Fruit fly (Drosophila melanogaster) whole organism, embryonic: ENCODE data around the gene Gnmt.

Source experiments
- Adf1 ChIP-seq: fragments of 200-800 bp; sonication (Bioruptor generic); IDR thresholded peaks from 2 replicates; pipeline ENCODE4 v1.3.6; 2022; ENCODE audit warnings: missing biosample characterization, missing genetic modification characterization
- Asciz ChIP-seq: fragments of 200-800 bp; sonication (Bioruptor generic); optimal IDR thresholded peaks from 2 replicates; lab custom pipeline; 2017; ENCODE audit warnings: missing biosample characterization, mild to moderate bottlenecking, missing genetic modification characterization, missing genetic modification reagents
- BEAF-32 ChIP-seq: fragments of 200-800 bp; sonication (Bioruptor generic); optimal IDR thresholded peaks from 3 replicates; lab custom pipeline; 2017; ENCODE audit warnings: missing biosample characterization, missing genetic modification characterization, mild to moderate bottlenecking, moderate library complexity, missing genetic modification reagents
- CG10267 ChIP-seq: fragments of 200-800 bp; sonication (Bioruptor generic); optimal IDR thresholded peaks from 2 replicates; lab custom pipeline; 2018; ENCODE audit warnings: missing biosample characterization, mild to moderate bottlenecking, missing genetic modification characterization, moderate library complexity
- CG10543 ChIP-seq: fragments of 200-800 bp; sonication (Bioruptor generic); optimal IDR thresholded peaks from 3 replicates; lab custom pipeline; 2017; ENCODE audit warnings: missing biosample characterization, mild to moderate bottlenecking, missing genetic modification characterization, moderate library complexity
- CG11093 ChIP-seq: fragments of 200-800 bp; sonication (Bioruptor generic); IDR thresholded peaks from 3 replicates; pipeline ENCODE4 v1.3.6; 2022; ENCODE audit warnings: missing biosample characterization, missing genetic modification characterization
- CG11456 ChIP-seq: fragments of 200-800 bp; sonication (Bioruptor generic); IDR thresholded peaks from 3 replicates; pipeline ENCODE4 v1.3.6; 2022; ENCODE audit warnings: missing biosample characterization, missing genetic modification characterization
- CG12104 ChIP-seq: fragments of 200-800 bp; sonication (Bioruptor generic); optimal IDR thresholded peaks from 3 replicates; lab custom pipeline; 2016; ENCODE audit warnings: missing biosample characterization, missing genetic modification characterization
- CG12299 ChIP-seq: fragments of 200-800 bp; sonication (Bioruptor generic); optimal IDR thresholded peaks from 2 replicates; lab custom pipeline; 2018; ENCODE audit warnings: missing biosample characterization, mild to moderate bottlenecking, missing genetic modification characterization
- CG13123 ChIP-seq: fragments of 200-800 bp; sonication (Bioruptor generic); optimal IDR thresholded peaks from 2 replicates; lab custom pipeline; 2016; ENCODE audit warnings: missing biosample characterization, missing genetic modification characterization
- CG14441 ChIP-seq: fragments of 200-800 bp; sonication (Bioruptor generic); IDR thresholded peaks from 2 replicates; pipeline ENCODE4 v1.3.6; 2022; ENCODE audit warnings: missing biosample characterization, missing genetic modification characterization
- CG1529 ChIP-seq: fragments of 200-800 bp; sonication (Bioruptor generic); optimal IDR thresholded peaks from 3 replicates; lab custom pipeline; 2018; ENCODE audit warnings: missing biosample characterization, missing genetic modification characterization
- CG15601 ChIP-seq: fragments of 200-800 bp; sonication (Bioruptor generic); optimal IDR thresholded peaks from 3 replicates; lab custom pipeline; 2019; ENCODE audit warnings: missing biosample characterization, mild to moderate bottlenecking, missing genetic modification characterization, moderate library complexity
- CG1647 ChIP-seq: fragments of 200-800 bp; sonication (Bioruptor generic); optimal IDR thresholded peaks from 3 replicates; lab custom pipeline; 2016; ENCODE audit warnings: missing biosample characterization, missing genetic modification characterization
- CG16863 ChIP-seq: fragments of 200-800 bp; sonication (Bioruptor generic); optimal IDR thresholded peaks from 3 replicates; lab custom pipeline; 2016; ENCODE audit warnings: missing biosample characterization, missing genetic modification characterization
- CG17802 ChIP-seq: fragments of 200-800 bp; sonication (Bioruptor generic); optimal IDR thresholded peaks from 2 replicates; lab custom pipeline; 2018; ENCODE audit warnings: missing biosample characterization, mild to moderate bottlenecking, missing genetic modification characterization, moderate library complexity
- CG18599 ChIP-seq: fragments of 200-800 bp; sonication (Bioruptor generic); optimal IDR thresholded peaks from 3 replicates; lab custom pipeline; 2017; ENCODE audit warnings: missing biosample characterization, missing genetic modification characterization, mild to moderate bottlenecking, moderate library complexity, missing genetic modification reagents
- CG30403 ChIP-seq: fragments of 200-800 bp; sonication (Bioruptor generic); optimal IDR thresholded peaks from 3 replicates; lab custom pipeline; 2016; ENCODE audit warnings: missing biosample characterization, missing genetic modification characterization
- CG3726 ChIP-seq: fragments of 200-800 bp; sonication (Bioruptor generic); IDR thresholded peaks from 3 replicates; pipeline ENCODE4, ENCODE4 v1.3.6; 2022; ENCODE audit warnings: missing biosample characterization, missing genetic modification characterization
- CG6654 ChIP-seq: fragments of 200-800 bp; sonication (Bioruptor generic); optimal IDR thresholded peaks from 2 replicates; lab custom pipeline; 2017; ENCODE audit warnings: missing biosample characterization, mild to moderate bottlenecking, missing genetic modification characterization
- CG6765 ChIP-seq: fragments of 200-800 bp; sonication (Bioruptor generic); optimal IDR thresholded peaks from 3 replicates; lab custom pipeline; 2017; ENCODE audit warnings: missing biosample characterization, mild to moderate bottlenecking, missing genetic modification characterization
- CG7839 ChIP-seq: fragments of 200-800 bp; sonication (Bioruptor generic); optimal IDR thresholded peaks from 3 replicates; lab custom pipeline; 2018; ENCODE audit warnings: missing biosample characterization, mild to moderate bottlenecking, missing genetic modification characterization, moderate library complexity
- D19B ChIP-seq: fragments of 200-800 bp; sonication (Bioruptor generic); optimal IDR thresholded peaks from 2 replicates; lab custom pipeline; 2017; ENCODE audit warnings: missing biosample characterization, mild to moderate bottlenecking, missing genetic modification characterization
- Fer3 ChIP-seq: fragments of 200-800 bp; sonication (Bioruptor generic); optimal IDR thresholded peaks from 2 replicates; lab custom pipeline; 2018; ENCODE audit warnings: missing biosample characterization, mild to moderate bottlenecking, missing genetic modification characterization, moderate library complexity
- HHEX ChIP-seq: fragments of 200-800 bp; sonication (Bioruptor generic); optimal IDR thresholded peaks from 3 replicates; lab custom pipeline; 2017; ENCODE audit warnings: missing biosample characterization, mild to moderate bottlenecking, missing genetic modification characterization, missing genetic modification reagents
- HLH3B ChIP-seq: fragments of 200-800 bp; sonication (Bioruptor generic); IDR thresholded peaks from 2 replicates; pipeline ENCODE4 v1.3.6; 2022; ENCODE audit warnings: missing biosample characterization, missing genetic modification characterization
- HmgD ChIP-seq: fragments of 200-800 bp; sonication (Bioruptor generic); optimal IDR thresholded peaks from 3 replicates; lab custom pipeline; 2016; ENCODE audit warnings: missing biosample characterization, missing genetic modification characterization
- Ptx1 ChIP-seq: fragments of 200-800 bp; sonication (Bioruptor generic); IDR thresholded peaks from 2 replicates; pipeline ENCODE4 v1.3.6; 2022; ENCODE audit warnings: missing biosample characterization, missing genetic modification characterization
- Sry-β ChIP-seq: fragments of 200-800 bp; sonication (Bioruptor generic); optimal IDR thresholded peaks from 2 replicates; lab custom pipeline; 2018; ENCODE audit warnings: missing biosample characterization, mild to moderate bottlenecking, missing genetic modification characterization, moderate library complexity
- YL-1 ChIP-seq: fragments of 200-800 bp; sonication (Bioruptor generic); optimal IDR thresholded peaks from 3 replicates; lab custom pipeline; 2017; ENCODE audit warnings: missing biosample characterization, mild to moderate bottlenecking, missing genetic modification characterization
- gce ChIP-seq: fragments of 200-800 bp; sonication (Bioruptor generic); IDR thresholded peaks from 3 replicates; pipeline ENCODE4 v1.3.6; 2022; ENCODE audit warnings: missing biosample characterization, missing genetic modification characterization
- gsb-n ChIP-seq: fragments of 200-800 bp; sonication (Bioruptor generic); optimal IDR thresholded peaks from 3 replicates; lab custom pipeline; 2018; ENCODE audit warnings: missing biosample characterization, mild to moderate bottlenecking, missing genetic modification characterization
- hth ChIP-seq: fragments of >200 bp; optimal IDR thresholded peaks from 2 replicates; lab custom pipeline; 2017; ENCODE audit warnings: inconsistent platforms
- jumu ChIP-seq: fragments of 200-800 bp; sonication (Bioruptor generic); optimal IDR thresholded peaks from 3 replicates; lab custom pipeline; 2016; ENCODE audit warnings: missing biosample characterization, missing genetic modification characterization
- lbe ChIP-seq: fragments of 200-800 bp; sonication (Bioruptor generic); optimal IDR thresholded peaks from 2 replicates; lab custom pipeline; 2016; ENCODE audit warnings: missing biosample characterization, mild to moderate bottlenecking, missing genetic modification characterization
- luna ChIP-seq: fragments of 200-800 bp; sonication (Bioruptor generic); optimal IDR thresholded peaks from 2 replicates; lab custom pipeline; 2016; ENCODE audit warnings: missing biosample characterization, missing genetic modification characterization
- nmo ChIP-seq: fragments of 200-800 bp; sonication (Bioruptor generic); optimal IDR thresholded peaks from 2 replicates; lab custom pipeline; 2018; ENCODE audit warnings: missing biosample characterization, mild to moderate bottlenecking, missing genetic modification characterization, moderate library complexity
- odd ChIP-seq: fragments of 200-800 bp; sonication (Bioruptor generic); optimal IDR thresholded peaks from 2 replicates; lab custom pipeline; 2017; ENCODE audit warnings: missing biosample characterization, mild to moderate bottlenecking, missing genetic modification characterization
- otp ChIP-seq: fragments of 200-800 bp; sonication (Bioruptor generic); IDR thresholded peaks from 3 replicates; pipeline ENCODE4, ENCODE4 v1.3.6; 2022; ENCODE audit warnings: missing biosample characterization, missing genetic modification characterization
- pan ChIP-seq, 4 experiments: fragments of >200 bp in 3 of 4; fragments of 200-800 bp in 1 of 4; sonication (Bioruptor generic) in 1 of 4; optimal IDR thresholded peaks in 3 of 4; IDR thresholded peaks in 1 of 4; 2 replicates each; pipeline versions ENCODE4 v1.3.6 to Lab custom; 2017 to 2022; ENCODE audit warnings: missing biosample characterization in 2 of 4, missing genetic modification characterization in 2 of 4, mixed read lengths in 1 of 4
- peb ChIP-seq: fragments of 200-800 bp; sonication (Bioruptor generic); IDR thresholded peaks from 2 replicates; pipeline ENCODE4 v1.3.6; 2022; ENCODE audit warnings: missing biosample characterization, missing genetic modification characterization
- row ChIP-seq: fragments of 200-800 bp; sonication (Bioruptor generic); IDR thresholded peaks from 3 replicates; pipeline ENCODE4 v1.3.6; 2022; ENCODE audit warnings: missing biosample characterization, missing genetic modification characterization
- sima ChIP-seq: fragments of 200-800 bp; sonication (Bioruptor generic); optimal IDR thresholded peaks from 2 replicates; lab custom pipeline; 2016; ENCODE audit warnings: missing biosample characterization, missing genetic modification characterization
- sna ChIP-seq: fragments of 200-800 bp; sonication (Bioruptor generic); IDR thresholded peaks from 2 replicates; pipeline ENCODE4 v1.3.6; 2022; ENCODE audit warnings: missing biosample characterization, missing genetic modification characterization; ENCODE audit not compliant: partially characterized antibody
- sqz ChIP-seq: fragments of 200-800 bp; sonication (Bioruptor generic); optimal IDR thresholded peaks from 3 replicates; lab custom pipeline; 2018; ENCODE audit warnings: missing biosample characterization, mild to moderate bottlenecking, missing genetic modification characterization
- sug ChIP-seq: fragments of 200-800 bp; optimal IDR thresholded peaks from 2 replicates; lab custom pipeline; 2019; ENCODE audit warnings: missing biosample characterization, mild to moderate bottlenecking, missing genetic modification characterization, moderate library complexity
- vvl ChIP-seq: fragments of 200-800 bp; sonication (Bioruptor generic); IDR thresholded peaks from 2 replicates; pipeline ENCODE4 v1.3.6; 2022; ENCODE audit warnings: missing biosample characterization, missing genetic modification characterization
- wor ChIP-seq: fragments of 200-800 bp; sonication (Bioruptor generic); IDR thresholded peaks from 2 replicates; pipeline ENCODE4 v1.3.6; 2022; ENCODE audit warnings: missing biosample characterization, missing genetic modification characterization

Gene Gnmt

dm6 chr3R:12717588-12718535 is 43.5 kb downstream of the Gnmt start (continued):
- TF ChIP-seq CG1647 (GFP tag; lab: Kevin White, UChicago), result peak; percentile 20
- TF ChIP-seq luna (GFP tag; lab: Kevin White, UChicago), result peak; percentile 41
- TF ChIP-seq CG18599, result peak; percentile 81
- TF ChIP-seq CG6654 (GFP tag; lab: Kevin White, UChicago), result no peak
- 0 out of 3 replicates have a peak, but pooled peaks have one; percentile 18 for TF ChIP-seq otp (GFP tag; lab: Robert Waterston, UW)
- TF ChIP-seq pan (optimal IDR thresholded peaks at IDR 0.05; lab: Kevin White, UChicago), result no peak
- peak in 1 of 2 experiments; percentile 59 for TF ChIP-seq pan (GFP tag; optimal IDR thresholded peaks at IDR 0.05 in 1 of 2, IDR thresholded peaks at IDR 0.05 in 1 of 2)
- TF ChIP-seq CG10543, result no peak
- TF ChIP-seq CG12299 (tag; lab: Kevin White, UChicago), result peak; percentile 31
- no peak for TF ChIP-seq hth (lab: Kevin White, UChicago)
- no peak for TF ChIP-seq CG11093 (GFP tag; lab: Robert Waterston, UW)
- TF ChIP-seq CG11456 (GFP tag; lab: Robert Waterston, UW), result peak; percentile 64; the same call in 2 of the 3 replicates
- TF ChIP-seq Ptx1, result peak; percentile 72; the same call in 1 of the 2 replicates
- TF ChIP-seq Asciz (GFP tag; lab: Kevin White, UChicago), result peak; percentile 21
- TF ChIP-seq CG3726 (GFP tag; lab: Robert Waterston, UW), result peak; percentile 74; the same call in 2 of the 3 replicates
- TF ChIP-seq D19B (GFP tag; lab: Kevin White, UChicago), result peak; percentile 37
- TF ChIP-seq HLH3B, result peak; percentile 69
- TF ChIP-seq Fer3 (tag; lab: Kevin White, UChicago), result peak; percentile 68
- no peak for TF ChIP-seq sna (GFP tag; lab: Robert Waterston, UW)
- no peak for TF ChIP-seq CG15601
- TF ChIP-seq odd (GFP tag; lab: Kevin White, UChicago), result no peak
- peak; percentile 82 for TF ChIP-seq row (GFP tag; lab: Robert Waterston, UW)
- TF ChIP-seq CG6765 (GFP tag; lab: Kevin White, UChicago), result peak; percentile 10
- TF ChIP-seq CG7839 (tag; lab: Kevin White, UChicago), result peak; percentile 61
- no peak for TF ChIP-seq lbe (GFP tag; lab: Kevin White, UChicago)
- no peak for TF ChIP-seq gsb-n (tag; lab: Kevin White, UChicago)
- TF ChIP-seq CG13123 (GFP tag; lab: Kevin White, UChicago), result no peak
- peak; percentile 12 for TF ChIP-seq jumu
- no peak for TF ChIP-seq CG12104 (GFP tag; lab: Kevin White, UChicago)
- no peak for TF ChIP-seq YL-1
- TF ChIP-seq CG17802 (tag; lab: Kevin White, UChicago), result no peak
- TF ChIP-seq CG30403 (GFP tag; lab: Kevin White, UChicago), result peak; percentile 72
- TF ChIP-seq sqz (GFP tag; lab: Kevin White, UChicago), result peak; percentile 10
- TF ChIP-seq HHEX (GFP tag; lab: Kevin White, UChicago), result peak; percentile 26
- TF ChIP-seq vvl (GFP tag; lab: Robert Waterston, UW), result peak; percentile 74
- TF ChIP-seq sima, result no peak
- TF ChIP-seq peb (GFP tag; lab: Robert Waterston, UW), result peak; percentile 34; the same call in 1 of the 2 replicates
- no peak for TF ChIP-seq CG16863 (GFP tag; lab: Kevin White, UChicago)
- no peak for TF ChIP-seq sug (tag; lab: Kevin White, UChicago)
- TF ChIP-seq HmgD, result no peak
- TF ChIP-seq gce (GFP tag; lab: Robert Waterston, UW), result no peak
- TF ChIP-seq wor (GFP tag; lab: Robert Waterston, UW), result no peak
- TF ChIP-seq Adf1 (GFP tag; lab: Robert Waterston, UW), result peak; percentile 24; the same call in 1 of the 2 replicates
- peak; percentile 13 for TF ChIP-seq CG1529
- peak; percentile 72 for TF ChIP-seq CG14441 (GFP tag; lab: Robert Waterston, UW)
- no peak for TF ChIP-seq Sry-β (GFP tag; lab: Kevin White, UChicago)
- no peak for TF ChIP-seq CG10267 (tag; lab: Kevin White, UChicago)
- peak; percentile 28 for TF ChIP-seq nmo
- no peak for TF ChIP-seq BEAF-32 (GFP tag; lab: Kevin White, UChicago)
